Worm (Caenorhabditis elegans): ENCODE measurements around the gene ugt-59.

The ugt-59 gene

DNA sequence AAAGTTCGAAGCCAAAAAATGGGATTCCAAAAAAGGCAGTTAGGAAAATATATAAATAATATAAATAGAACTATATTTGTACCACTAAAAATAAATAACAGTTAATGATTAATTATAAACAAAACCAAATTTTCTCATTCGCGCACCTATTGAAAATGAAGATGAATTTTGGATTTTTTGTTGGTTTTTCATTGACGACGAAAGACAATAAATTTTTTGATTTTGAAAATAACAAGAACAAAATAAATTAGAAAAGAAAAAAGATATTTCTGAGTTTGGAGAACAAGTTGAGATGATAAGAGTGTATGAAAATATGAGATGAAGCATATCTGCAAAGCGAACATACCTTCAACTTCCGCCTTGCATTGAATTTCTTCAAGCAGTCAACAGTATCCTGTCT is 23.1 kb upstream of the ugt-59 start:
- no peak for TF ChIP-seq egl-27 (tag; optimal IDR thresholded peaks at IDR 0.05)

DNA sequence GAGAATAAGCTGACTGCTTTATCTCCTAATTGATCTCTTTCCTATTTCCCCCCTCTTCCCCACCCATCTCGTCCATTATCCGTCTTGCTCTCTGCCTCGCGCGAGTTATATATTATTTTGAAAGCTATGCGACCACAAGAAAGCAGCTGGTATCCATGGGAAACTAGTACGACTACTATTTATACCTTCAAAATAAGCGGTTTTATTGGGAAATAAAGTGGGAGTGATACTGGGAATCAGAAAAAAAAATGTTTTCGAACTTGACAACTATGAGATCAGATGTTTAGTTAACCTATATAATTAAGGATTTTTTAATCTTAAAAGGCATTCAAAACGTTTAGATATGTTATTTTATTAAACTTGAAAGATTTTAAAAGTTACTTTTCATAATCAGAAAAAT is 20.7 kb upstream of the ugt-59 start:
- TF ChIP-seq skn-1 (tag; optimal IDR thresholded peaks at IDR 0.05) = no peak
- TF ChIP-seq nhr-71 (tag; optimal IDR thresholded peaks at IDR 0.05) = peak; percentile 68
- no peak for TF ChIP-seq vab-15 (tag; optimal IDR thresholded peaks at IDR 0.05)
- TF ChIP-seq ceh-8 (GFP tag; optimal IDR thresholded peaks at IDR 0.05) = no peak
- TF ChIP-seq lin-14 (GFP tag; optimal IDR thresholded peaks at IDR 0.05) = peak; percentile 25
- no peak for TF ChIP-seq dpl-1 (GFP tag; optimal IDR thresholded peaks at IDR 0.05)
- TF ChIP-seq ama-1 (optimal IDR thresholded peaks at IDR 0.05) = no peak
- TF ChIP-seq lsy-2 (tag; optimal IDR thresholded peaks at IDR 0.05) = peak in 1 of 2 experiments; percentile 22
- peak; percentile 86 for TF ChIP-seq fkh-8 (tag; optimal IDR thresholded peaks at IDR 0.05)
- TF ChIP-seq unc-86 (tag; optimal IDR thresholded peaks at IDR 0.05) = no peak
- no peak for TF ChIP-seq C04F5.9 (tag; optimal IDR thresholded peaks at IDR 0.05)
- TF ChIP-seq elt-2 (tag; optimal IDR thresholded peaks at IDR 0.05) = no peak
- TF ChIP-seq dsc-1 (tag; optimal IDR thresholded peaks at IDR 0.05) = peak; percentile 80
- peak; percentile 3 for TF ChIP-seq sox-4 (tag; optimal IDR thresholded peaks at IDR 0.05)
- TF ChIP-seq fkh-10 (GFP tag; optimal IDR thresholded peaks at IDR 0.05) = no peak
- TF ChIP-seq nhr-90 (tag; optimal IDR thresholded peaks at IDR 0.05; ENCODE audit: poor library complexity) = no peak
- peak; percentile 46 for TF ChIP-seq pax-3 (tag; optimal IDR thresholded peaks at IDR 0.05)
- no peak for TF ChIP-seq nhr-76 (tag; optimal IDR thresholded peaks at IDR 0.05)
- TF ChIP-seq swsn-7 (tag; optimal IDR thresholded peaks at IDR 0.05) = peak; percentile 4
- no peak for TF ChIP-seq ceh-63 (GFP tag; optimal IDR thresholded peaks at IDR 0.05)
- TF ChIP-seq fkh-4 (tag; optimal IDR thresholded peaks at IDR 0.05; ENCODE audit: borderline replicate concordance) = no peak
- no peak for TF ChIP-seq egl-13 (tag; optimal IDR thresholded peaks at IDR 0.05)
- TF ChIP-seq snu-23 (GFP tag; optimal IDR thresholded peaks at IDR 0.05) = no peak
- TF ChIP-seq xbp-1 (tag; optimal IDR thresholded peaks at IDR 0.05) = no peak
- TF ChIP-seq zag-1 (tag; optimal IDR thresholded peaks at IDR 0.05) = no peak
- TF ChIP-seq ceh-82 (tag; optimal IDR thresholded peaks at IDR 0.05) = no peak
- TF ChIP-seq nhr-47 (tag; optimal IDR thresholded peaks at IDR 0.05) = peak; percentile 57
- TF ChIP-seq hlh-4 (tag; optimal IDR thresholded peaks at IDR 0.05) = peak; percentile 29

DNA sequence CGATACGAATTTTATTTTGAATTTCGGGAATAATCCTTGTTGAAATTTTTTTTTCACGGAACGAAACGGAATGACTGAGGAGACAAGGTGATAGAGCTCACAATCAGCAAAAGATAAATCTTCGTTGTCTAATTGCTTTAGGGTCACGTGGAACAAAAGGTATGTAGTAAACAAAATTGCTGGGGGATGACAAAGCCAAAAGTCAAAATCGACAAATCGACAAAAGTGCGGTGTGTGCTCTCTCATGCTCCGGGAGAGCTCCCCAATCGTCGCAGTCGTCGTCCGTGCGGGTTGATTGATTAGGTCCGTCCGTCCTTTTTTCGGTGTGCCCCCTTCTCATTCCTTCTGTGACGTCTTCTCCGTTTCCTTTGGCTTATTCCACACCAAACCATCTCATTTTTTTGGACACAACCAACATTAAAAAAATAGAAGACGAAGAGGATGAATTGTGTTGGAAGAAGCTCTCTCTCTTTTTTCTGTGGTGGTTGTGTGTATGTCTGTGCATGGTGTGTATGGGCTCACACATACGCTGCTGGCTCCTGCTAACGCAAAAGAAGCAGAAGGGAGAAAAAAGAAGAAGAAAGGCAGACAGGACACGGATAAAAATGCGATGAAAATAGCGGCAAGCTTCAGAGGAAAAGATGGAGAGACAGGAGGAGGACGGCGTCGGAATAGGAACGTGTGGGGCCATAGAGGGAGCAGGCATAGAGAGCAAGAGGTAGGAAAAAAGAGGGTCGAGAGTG is 18.6 kb upstream of the ugt-59 start:
- no peak for TF ChIP-seq lin-13 (GFP tag; optimal IDR thresholded peaks at IDR 0.05)
- no peak for TF ChIP-seq elt-3 (tag; optimal IDR thresholded peaks at IDR 0.05)
- no peak for TF ChIP-seq ama-1 (optimal IDR thresholded peaks at IDR 0.05)
- TF ChIP-seq zip-4 (GFP tag; optimal IDR thresholded peaks at IDR 0.05) = no peak
- TF ChIP-seq isw-1 (GFP tag; IDR thresholded peaks at IDR 0.05) = no peak
- TF ChIP-seq hlh-17 (GFP tag; optimal IDR thresholded peaks at IDR 0.05; ENCODE audit: borderline replicate concordance) = no peak
- TF ChIP-seq hlh-4 (tag; optimal IDR thresholded peaks at IDR 0.05) = no peak
- TF ChIP-seq irx-1 (tag; optimal IDR thresholded peaks at IDR 0.05) = no peak
- no peak for TF ChIP-seq sptf-1 (tag; optimal IDR thresholded peaks at IDR 0.05)
- no peak for TF ChIP-seq efl-3 (GFP tag; optimal IDR thresholded peaks at IDR 0.05)
- peak; percentile 64 for TF ChIP-seq lin-39 (tag; optimal IDR thresholded peaks at IDR 0.05)
- no peak for TF ChIP-seq nhr-12 (tag; optimal IDR thresholded peaks at IDR 0.05)
- TF ChIP-seq snpc-4 (tag; optimal IDR thresholded peaks at IDR 0.05) = no peak
- TF ChIP-seq unc-86 (tag; optimal IDR thresholded peaks at IDR 0.05) = peak; percentile 62
- peak; percentile 9 for TF ChIP-seq mef-2 (tag; optimal IDR thresholded peaks at IDR 0.05)
- TF ChIP-seq rnt-1 (tag; optimal IDR thresholded peaks at IDR 0.05) = peak; percentile 72
- TF ChIP-seq skn-1 (tag; optimal IDR thresholded peaks at IDR 0.05) = peak; percentile 4
- TF ChIP-seq ceh-82 (tag; optimal IDR thresholded peaks at IDR 0.05) = peak in 1 of 3 experiments; percentile 53
- TF ChIP-seq zag-1 (tag; optimal IDR thresholded peaks at IDR 0.05) = no peak
- no peak for TF ChIP-seq ceh-8 (GFP tag; optimal IDR thresholded peaks at IDR 0.05)
- TF ChIP-seq nhr-85 (tag) = no peak
- no peak for TF ChIP-seq ets-5 (GFP tag; IDR thresholded peaks at IDR 0.05)
- peak; percentile 9 for TF ChIP-seq lin-14 (GFP tag; optimal IDR thresholded peaks at IDR 0.05)
- TF ChIP-seq F16B12.6 (tag; optimal IDR thresholded peaks at IDR 0.05) = no peak
- no peak for TF ChIP-seq pax-3 (tag; optimal IDR thresholded peaks at IDR 0.05)
- TF ChIP-seq Y116A8C.19 (tag; optimal IDR thresholded peaks at IDR 0.05; ENCODE audit: borderline replicate concordance) = no peak
- TF ChIP-seq ceh-63 (GFP tag; optimal IDR thresholded peaks at IDR 0.05) = no peak
- no peak for TF ChIP-seq vab-15 (tag; optimal IDR thresholded peaks at IDR 0.05)
- TF ChIP-seq sox-4 (tag; optimal IDR thresholded peaks at IDR 0.05) = no peak
- TF ChIP-seq nhr-28 (tag; optimal IDR thresholded peaks at IDR 0.05) = no peak
